Worm (Caenorhabditis elegans) whole organism, late embryonic: Measurements from ENCODE around the gene srxa-1.

ENCODE experiments used
- ama-1 ChIP-seq: fragments of 150-350 bp; optimal IDR thresholded peaks from 2 replicates; lab custom pipeline; 2014
- ceh-14 ChIP-seq: sonication (generic microtip); optimal IDR thresholded peaks from 2 replicates; lab custom pipeline; 2016; ENCODE audit warnings: missing genotype, missing genetic modification characterization, missing compliant biosample characterization
- ceh-18 ChIP-seq: sonication (generic microtip); optimal IDR thresholded peaks from 2 replicates; lab custom pipeline; 2016; ENCODE audit warnings: missing genetic modification characterization, missing compliant biosample characterization
- ceh-19 ChIP-seq: fragments of 200-800 bp; sonication (Bioruptor generic); optimal IDR thresholded peaks from 2 replicates; lab custom pipeline; 2018; ENCODE audit warnings: mild to moderate bottlenecking, missing genetic modification characterization, missing compliant biosample characterization
- ceh-30 ChIP-seq: fragments of 150-350 bp; optimal IDR thresholded peaks from 2 replicates; lab custom pipeline; 2014; ENCODE audit warnings: missing biosample characterization, missing genetic modification characterization
- ceh-48 ChIP-seq: sonication (generic microtip); optimal IDR thresholded peaks from 2 replicates; lab custom pipeline; 2016; ENCODE audit warnings: missing genetic modification characterization, inconsistent platforms, missing compliant biosample characterization
- ets-4 ChIP-seq: sonication (generic microtip); optimal IDR thresholded peaks from 2 replicates; lab custom pipeline; 2016; ENCODE audit warnings: missing genetic modification characterization, missing compliant biosample characterization
- fkh-10 ChIP-seq: fragments of 150-350 bp; optimal IDR thresholded peaks from 2 replicates; lab custom pipeline; 2014; ENCODE audit warnings: missing biosample characterization, missing genetic modification reagents, missing genetic modification characterization
- nfya-1 ChIP-seq: sonication (generic microtip); optimal IDR thresholded peaks from 2 replicates; lab custom pipeline; 2017; ENCODE audit warnings: missing genetic modification characterization, mild to moderate bottlenecking, missing compliant biosample characterization, antibody characterized with exemption, moderate library complexity
- pros-1 ChIP-seq: fragments of 150-350 bp; optimal IDR thresholded peaks from 2 replicates; lab custom pipeline; 2014; ENCODE audit warnings: missing biosample characterization, missing genetic modification reagents, missing genetic modification characterization
- sox-4 ChIP-seq: sonication (generic microtip); optimal IDR thresholded peaks from 2 replicates; lab custom pipeline; 2017; ENCODE audit warnings: mild to moderate bottlenecking, missing genetic modification characterization, inconsistent platforms, missing compliant biosample characterization
- unc-55 ChIP-seq: sonication (generic microtip); optimal IDR thresholded peaks from 2 replicates; lab custom pipeline; 2017; ENCODE audit warnings: missing biosample characterization, missing genetic modification reagents, missing genetic modification characterization

ce11 chrV:20728763-20729350 lies 3.0 kb upstream of the srxa-1 start, which contains the start of gene ipla-3:
- TF ChIP-seq unc-55 (GFP tag; lab: Kevin White, UChicago) (peak; percentile 63), fkh-10 (no peak), ceh-30 (no peak), nfya-1 (tag; lab: Kevin White, UChicago) (peak; percentile 7), ets-4 (no peak), ceh-48 (tag; lab: Kevin White, UChicago) (no peak), ama-1 (lab: Kevin White, UChicago) (no peak), ceh-14 (tag; lab: Kevin White, UChicago) (no peak), pros-1 (tag; lab: Kevin White, UChicago) (no peak), ceh-19 (no peak), ceh-18 (tag; lab: Kevin White, UChicago) (no peak), sox-4 (tag; lab: Kevin White, UChicago) (no peak)
